Fruit fly (Drosophila melanogaster): Measurements from ENCODE around the gene CG32240.

CG32240 gene

dm6 chr3L:4412974-4413373 lies 31.5 kb upstream of the CG32240 start (continued):
- no peak for TF ChIP-seq CG6654 (GFP tag; optimal IDR thresholded peaks at IDR 0.05)
- no peak for TF ChIP-seq Lpt (GFP tag; optimal IDR thresholded peaks at IDR 0.05)
- TF ChIP-seq pfk (GFP tag; optimal IDR thresholded peaks at IDR 0.05), result no peak
- TF ChIP-seq CG11504 (tag; optimal IDR thresholded peaks at IDR 0.05), result peak; percentile 8
- peak; percentile 24 for TF ChIP-seq jing (GFP tag; optimal IDR thresholded peaks at IDR 0.05)
- 0 out of 2 replicates have a peak, but pooled peaks have one; percentile 29 for TF ChIP-seq CG10321 (GFP tag; IDR thresholded peaks at IDR 0.05)
- TF ChIP-seq CG12744 (GFP tag; optimal IDR thresholded peaks at IDR 0.05), result no peak
- TF ChIP-seq az2 (GFP tag; optimal IDR thresholded peaks at IDR 0.05), result peak; percentile 25
- TF ChIP-seq Max (GFP tag; optimal IDR thresholded peaks at IDR 0.05), result no peak
- peak; percentile 75 for TF ChIP-seq seq (GFP tag; IDR thresholded peaks at IDR 0.05)
- peak; percentile 60 for TF ChIP-seq gem (tag; optimal IDR thresholded peaks at IDR 0.05)
- no peak for TF ChIP-seq CG1602 (GFP tag; optimal IDR thresholded peaks at IDR 0.05)
- TF ChIP-seq ara (GFP tag; IDR thresholded peaks at IDR 0.05), result no peak
- no peak for TF ChIP-seq CG8478 (optimal IDR thresholded peaks at IDR 0.05)
- TF ChIP-seq CG7963 (GFP tag; IDR thresholded peaks at IDR 0.05; ENCODE audit: partially characterized antibody), result no peak
- no peak for TF ChIP-seq pb (GFP tag; optimal IDR thresholded peaks at IDR 0.05)
- no peak for TF ChIP-seq tna (GFP tag; IDR thresholded peaks at IDR 0.05; ENCODE audit: partially characterized antibody)
- no peak for TF ChIP-seq Sry-δ (GFP tag; optimal IDR thresholded peaks at IDR 0.05)
- no peak for TF ChIP-seq D (optimal IDR thresholded peaks at IDR 0.05)
- no peak for TF ChIP-seq D (GFP tag; optimal IDR thresholded peaks at IDR 0.05)
- no peak for TF ChIP-seq CG18476 (GFP tag; optimal IDR thresholded peaks at IDR 0.05)
- peak; percentile 70; the same call in 1 of the 2 replicates for TF ChIP-seq CG5953 (GFP tag; IDR thresholded peaks at IDR 0.05)
- no peak for TF ChIP-seq Fer2 (tag; optimal IDR thresholded peaks at IDR 0.05)
- peak in 1 of 2 experiments; percentile 5 for TF ChIP-seq Eip74EF (GFP tag; optimal IDR thresholded peaks at IDR 0.05)
- peak; percentile 45 for TF ChIP-seq CG7839 (tag; optimal IDR thresholded peaks at IDR 0.05)
- TF ChIP-seq exex (tag; optimal IDR thresholded peaks at IDR 0.05), result no peak
- peak; percentile 36; the same call in 1 of the 2 replicates for TF ChIP-seq MBD-R2 (GFP tag; IDR thresholded peaks at IDR 0.05)
- TF ChIP-seq CG10654 (GFP tag; optimal IDR thresholded peaks at IDR 0.05), result no peak
- TF ChIP-seq Mes4 (GFP tag; optimal IDR thresholded peaks at IDR 0.05), result no peak
- TF ChIP-seq CG12391 (tag; optimal IDR thresholded peaks at IDR 0.05), result peak; percentile 27
- TF ChIP-seq nerfin-1 (tag; optimal IDR thresholded peaks at IDR 0.05), result no peak
- peak; percentile 43 for TF ChIP-seq Meics (GFP tag; optimal IDR thresholded peaks at IDR 0.05)
- TF ChIP-seq run (tag; optimal IDR thresholded peaks at IDR 0.05), result no peak
- TF ChIP-seq wek (GFP tag; optimal IDR thresholded peaks at IDR 0.05), result no peak
- no peak for TF ChIP-seq CG3726 (GFP tag; IDR thresholded peaks at IDR 0.05)
- 0 out of 2 replicates have a peak, but pooled peaks have one; percentile 38 for TF ChIP-seq CG16779 (GFP tag; IDR thresholded peaks at IDR 0.05)
- no peak for TF ChIP-seq CG17912 (GFP tag; optimal IDR thresholded peaks at IDR 0.05)
- no peak for TF ChIP-seq dan (GFP tag; IDR thresholded peaks at IDR 0.05)
- TF ChIP-seq inv (GFP tag; IDR thresholded peaks at IDR 0.05; ENCODE audit: partially characterized antibody), result no peak
- TF ChIP-seq Dek (tag; optimal IDR thresholded peaks at IDR 0.05), result no peak
- TF ChIP-seq Xrp1 (GFP tag; IDR thresholded peaks at IDR 0.05), result peak; percentile 62; the same call in 1 of the 2 replicates
- peak; percentile 39; the same call in 1 of the 2 replicates for TF ChIP-seq CG9215 (GFP tag; IDR thresholded peaks at IDR 0.05)
- TF ChIP-seq prd (optimal IDR thresholded peaks at IDR 0.05), result no peak
- TF ChIP-seq prd (GFP tag; IDR thresholded peaks at IDR 0.05), result peak; percentile 65
- TF ChIP-seq CG1529 (GFP tag; optimal IDR thresholded peaks at IDR 0.05), result no peak
- no peak for TF ChIP-seq knrl (GFP tag; IDR thresholded peaks at IDR 0.05; ENCODE audit: partially characterized antibody)
- peak; percentile 65; the same call in 1 of the 2 replicates for TF ChIP-seq sob (GFP tag; IDR thresholded peaks at IDR 0.05)
- no peak for TF ChIP-seq Spps (tag; optimal IDR thresholded peaks at IDR 0.05)
- TF ChIP-seq ab (GFP tag; optimal IDR thresholded peaks at IDR 0.05), result no peak
- peak; percentile 18 for TF ChIP-seq ATbp (GFP tag; optimal IDR thresholded peaks at IDR 0.05)
- TF ChIP-seq dysf (GFP tag; IDR thresholded peaks at IDR 0.05), result peak; percentile 79
- TF ChIP-seq fd3F (GFP tag; optimal IDR thresholded peaks at IDR 0.05), result peak; percentile 21

Measured in whole organism, embryonic.